Fruit fly (Drosophila melanogaster): Measurements from ENCODE around the gene Nup93-2.

Nup93-2 gene

DNA sequence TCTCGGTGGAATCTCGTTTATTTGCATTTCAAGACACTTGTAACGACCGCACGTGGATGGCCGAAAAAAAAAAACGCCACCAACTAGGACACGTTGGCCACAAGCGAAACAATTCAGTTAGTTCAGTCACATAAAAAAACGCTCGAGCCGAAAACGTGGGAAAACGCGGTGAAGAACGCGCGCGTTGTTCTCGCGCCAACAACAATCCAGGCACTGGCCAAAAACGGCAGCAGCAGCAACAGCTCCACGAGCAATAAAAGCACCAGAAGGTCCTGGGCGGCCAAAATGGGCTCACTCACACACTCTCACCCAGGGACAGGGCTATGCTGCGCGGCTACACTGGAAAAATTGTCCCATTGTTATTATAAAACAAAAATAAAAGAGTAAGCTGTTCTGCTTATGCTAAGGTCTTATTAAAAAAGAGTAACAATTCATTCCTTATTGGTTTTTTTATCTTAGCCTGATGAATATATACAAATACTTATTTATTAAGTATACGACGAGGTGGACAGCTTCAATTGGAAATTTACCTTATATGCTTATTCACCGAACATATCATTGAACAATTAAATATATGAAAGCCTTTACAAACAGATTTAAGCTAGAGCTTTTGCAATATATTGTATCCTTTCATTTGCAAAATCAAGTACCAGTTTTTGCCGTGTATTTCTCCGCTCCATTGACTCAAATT is 22.8 kb downstream of the Nup93-2 start, which contains the start of gene btsz:
btsz (minus strand) TSS at position 215 of the 691 bp plus-strand sequence.
- no peak for TF ChIP-seq D1 (tag; optimal IDR thresholded peaks at IDR 0.05)
- no peak for TF ChIP-seq CG34367 (tag; optimal IDR thresholded peaks at IDR 0.05)
- no peak for TF ChIP-seq CG9948 (tag; optimal IDR thresholded peaks at IDR 0.05)
- no peak for TF ChIP-seq Ets98B (GFP tag; IDR thresholded peaks at IDR 0.05)
- TF ChIP-seq CG13204 (GFP tag; optimal IDR thresholded peaks at IDR 0.05) = no peak
- TF ChIP-seq fd96Ca (GFP tag; IDR thresholded peaks at IDR 0.05) = no peak
- no peak for TF ChIP-seq CG17806 (tag; optimal IDR thresholded peaks at IDR 0.05)
- no peak for TF ChIP-seq CG15710 (tag; optimal IDR thresholded peaks at IDR 0.05)
- no peak for TF ChIP-seq CG32121 (GFP tag; IDR thresholded peaks at IDR 0.05)
- TF ChIP-seq CG12605 (GFP tag; IDR thresholded peaks at IDR 0.05) = no peak
- TF ChIP-seq CG4496 (GFP tag; IDR thresholded peaks at IDR 0.05) = no peak
- TF ChIP-seq CG8301 (tag; optimal IDR thresholded peaks at IDR 0.05) = no peak
- TF ChIP-seq Pif1B (GFP tag; optimal IDR thresholded peaks at IDR 0.05) = no peak

DNA sequence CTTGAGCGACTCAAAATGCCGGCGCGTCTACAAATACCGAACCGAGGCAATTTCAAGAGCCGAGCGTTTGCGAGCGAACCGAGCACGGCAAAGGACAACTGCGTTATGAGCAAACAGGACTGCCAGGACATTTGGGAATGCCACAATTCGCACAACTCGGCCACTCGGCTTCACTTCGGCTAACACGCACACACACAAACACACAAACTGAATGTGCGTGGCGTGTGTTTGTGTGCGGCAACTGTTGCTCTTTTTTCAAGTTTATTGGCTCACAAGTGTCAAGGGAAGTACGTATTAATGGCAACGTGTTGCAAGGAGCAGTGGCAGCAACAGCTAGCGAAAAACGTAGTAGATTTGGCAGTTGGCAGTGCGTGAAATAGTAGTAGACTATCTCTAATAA is 24.8 kb downstream of the Nup93-2 start:
- TF ChIP-seq fd96Ca (GFP tag; IDR thresholded peaks at IDR 0.05) = no peak
- no peak for TF ChIP-seq CG32121 (GFP tag; IDR thresholded peaks at IDR 0.05)
- TF ChIP-seq CG12605 (GFP tag; IDR thresholded peaks at IDR 0.05) = peak; percentile 37; the same call in 1 of the 2 replicates
- TF ChIP-seq Pif1A (GFP tag; optimal IDR thresholded peaks at IDR 0.05) = no peak

DNA sequence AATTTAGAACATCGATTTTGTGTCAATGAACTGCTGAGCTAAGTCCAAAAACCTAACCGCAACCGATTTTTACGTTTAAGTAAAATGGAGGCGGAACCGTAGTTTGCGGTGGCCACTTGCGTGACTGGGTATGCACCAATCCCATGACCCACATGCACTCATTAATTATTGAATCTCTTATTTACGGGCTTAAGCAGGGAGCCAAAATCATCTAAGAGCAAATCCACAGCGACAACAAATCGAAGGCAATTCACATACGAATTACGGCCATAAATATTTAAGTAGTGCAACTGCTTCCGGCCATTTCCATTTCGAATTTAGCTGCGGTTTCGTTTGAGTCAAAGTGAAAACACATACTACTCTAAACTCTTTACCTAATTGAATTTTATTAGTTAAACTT is 33.4 kb downstream of the Nup93-2 start:
- no peak for TF ChIP-seq CG14655 (GFP tag; optimal IDR thresholded peaks at IDR 0.05)

- TF ChIP-seq CG12605 (GFP tag; IDR thresholded peaks at IDR 0.05) (peak; percentile 54), CG13204 (GFP tag; optimal IDR thresholded peaks at IDR 0.05) (peak; percentile 59), gl (tag; optimal IDR thresholded peaks at IDR 0.05) (peak; percentile 61), CG14655 (GFP tag; optimal IDR thresholded peaks at IDR 0.05) (peak; percentile 35), fd96Ca (GFP tag; IDR thresholded peaks at IDR 0.05) (no peak), CG8159 (tag; optimal IDR thresholded peaks at IDR 0.05) (no peak), Snoo (tag; optimal IDR thresholded peaks at IDR 0.05) (peak; percentile 51), CG15710 (tag; optimal IDR thresholded peaks at IDR 0.05) (no peak), D1 (tag; optimal IDR thresholded peaks at IDR 0.05) (no peak), CG9948 (tag; optimal IDR thresholded peaks at IDR 0.05) (no peak), Pif1A (GFP tag; optimal IDR thresholded peaks at IDR 0.05) (peak; percentile 77), CG34367 (tag; optimal IDR thresholded peaks at IDR 0.05) (peak; percentile 18), CG32121 (GFP tag; IDR thresholded peaks at IDR 0.05) (peak; percentile 53), EcR (GFP tag; optimal IDR thresholded peaks at IDR 0.05) (peak; percentile 52), CG10348 (GFP tag; IDR thresholded peaks at IDR 0.05) (no peak), CG4496 (GFP tag; IDR thresholded peaks at IDR 0.05) (peak; percentile 86), Ets98B (GFP tag; IDR thresholded peaks at IDR 0.05) (peak; percentile 74), Pif1B (GFP tag; optimal IDR thresholded peaks at IDR 0.05) (peak; percentile 76), rn (GFP tag; IDR thresholded peaks at IDR 0.05) (no peak), CG8301 (tag; optimal IDR thresholded peaks at IDR 0.05) (peak; percentile 46), CG17806 (tag; optimal IDR thresholded peaks at IDR 0.05) (peak; percentile 0)
Measured at dm6 chr3R:14853767-14854191, 44.4 kb downstream of the Nup93-2 start.

DNA sequence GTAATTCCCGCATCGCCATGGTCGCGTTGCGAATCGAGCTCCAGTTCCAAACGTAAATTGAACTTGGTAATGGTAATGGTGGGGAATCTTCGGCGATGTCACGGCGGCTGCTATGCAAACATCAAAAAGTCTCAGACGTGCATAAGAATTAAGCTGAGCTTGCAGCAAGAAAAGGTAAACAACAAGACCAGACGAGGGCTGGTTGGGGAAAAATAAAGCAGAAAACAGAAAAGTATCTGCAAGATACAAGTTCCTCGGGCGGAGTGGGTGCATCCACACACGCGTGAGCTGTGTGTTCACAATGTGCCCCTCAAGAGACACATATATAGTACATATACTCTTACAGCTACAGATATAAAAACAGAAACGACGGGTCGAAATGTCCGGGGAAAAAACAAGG is 45.6 kb downstream of the Nup93-2 start:
- TF ChIP-seq CG15710 (tag; optimal IDR thresholded peaks at IDR 0.05) (peak; percentile 21), CG10348 (GFP tag; IDR thresholded peaks at IDR 0.05) (no peak), CG8159 (tag; optimal IDR thresholded peaks at IDR 0.05) (peak; percentile 2), fd96Ca (GFP tag; IDR thresholded peaks at IDR 0.05) (no peak), CG12605 (GFP tag; IDR thresholded peaks at IDR 0.05) (no peak), CG17806 (tag; optimal IDR thresholded peaks at IDR 0.05) (no peak), CG4496 (GFP tag; IDR thresholded peaks at IDR 0.05) (no peak), CG13204 (GFP tag; optimal IDR thresholded peaks at IDR 0.05) (peak; percentile 53), Pif1A (GFP tag; optimal IDR thresholded peaks at IDR 0.05) (no peak), Snoo (tag; optimal IDR thresholded peaks at IDR 0.05) (no peak), D1 (tag; optimal IDR thresholded peaks at IDR 0.05) (no peak), gl (tag; optimal IDR thresholded peaks at IDR 0.05) (no peak), CG9948 (tag; optimal IDR thresholded peaks at IDR 0.05) (no peak), Ets98B (GFP tag; IDR thresholded peaks at IDR 0.05) (no peak), EcR (GFP tag; optimal IDR thresholded peaks at IDR 0.05) (peak; percentile 75), CG32121 (GFP tag; IDR thresholded peaks at IDR 0.05) (no peak)

dm6 chr3R:14847844-14848243 is 50.3 kb downstream of the Nup93-2 start:
- TF ChIP-seq CG13204 (GFP tag; optimal IDR thresholded peaks at IDR 0.05) (no peak), CG4496 (GFP tag; IDR thresholded peaks at IDR 0.05) (no peak), Ets98B (GFP tag; IDR thresholded peaks at IDR 0.05) (no peak), Pif1A (GFP tag; optimal IDR thresholded peaks at IDR 0.05) (peak; percentile 52), rn (GFP tag; IDR thresholded peaks at IDR 0.05) (no peak), CG12605 (GFP tag; IDR thresholded peaks at IDR 0.05) (no peak), CG14655 (GFP tag; optimal IDR thresholded peaks at IDR 0.05) (peak; percentile 68), Snoo (tag; optimal IDR thresholded peaks at IDR 0.05) (no peak), CG15710 (tag; optimal IDR thresholded peaks at IDR 0.05) (peak; percentile 59), CG8159 (tag; optimal IDR thresholded peaks at IDR 0.05) (peak; percentile 66), CG34367 (tag; optimal IDR thresholded peaks at IDR 0.05) (peak; percentile 39), CG32121 (GFP tag; IDR thresholded peaks at IDR 0.05) (no peak), CG9948 (tag; optimal IDR thresholded peaks at IDR 0.05) (peak; percentile 57), CG10348 (GFP tag; IDR thresholded peaks at IDR 0.05) (no peak), CG17806 (tag; optimal IDR thresholded peaks at IDR 0.05) (peak; percentile 69), fd96Ca (GFP tag; IDR thresholded peaks at IDR 0.05) (no peak), Pif1B (GFP tag; optimal IDR thresholded peaks at IDR 0.05) (peak; percentile 59), gl (tag; optimal IDR thresholded peaks at IDR 0.05) (no peak), D1 (tag; optimal IDR thresholded peaks at IDR 0.05) (peak; percentile 41), CG8301 (tag; optimal IDR thresholded peaks at IDR 0.05) (peak; percentile 50), EcR (GFP tag; optimal IDR thresholded peaks at IDR 0.05) (no peak)

All from whole organism, pupa.